Fruit fly (Drosophila melanogaster) S2 (cell line): ENCODE data around the gene Task7.

Experiments
- CG8478 ChIP-seq: fragments of >200 bp; optimal IDR thresholded peaks from 2 replicates; lab custom pipeline; 2018
- CTCF ChIP-seq, 2 experiments: fragments of >200 bp; optimal IDR thresholded peaks; 2 replicates each; lab custom pipeline; 2018

dm6 chr3R:9378644-9379411 lies 33.3 kb downstream of the Task7 start:
- no peak for TF ChIP-seq CTCF (optimal IDR thresholded peaks at IDR 0.05; lab: Kevin White, UChicago)
- TF ChIP-seq CG8478 (lab: Kevin White, UChicago), result no peak
